Fruit fly (Drosophila melanogaster) whole organism, embryonic: ENCODE results near the gene Wdr33.

Source experiments
- ATbp ChIP-seq: fragments of 200-800 bp; sonication (Bioruptor generic); optimal IDR thresholded peaks from 2 replicates; lab custom pipeline; 2017; ENCODE audit warnings: missing biosample characterization, mild to moderate bottlenecking, missing genetic modification characterization, missing genetic modification reagents
- Adf1 ChIP-seq: fragments of 200-800 bp; sonication (Bioruptor generic); IDR thresholded peaks from 2 replicates; pipeline ENCODE4 v1.3.6; 2022; ENCODE audit warnings: missing biosample characterization, missing genetic modification characterization
- Atf3 ChIP-seq: fragments of 200-800 bp; sonication (Bioruptor generic); optimal IDR thresholded peaks from 3 replicates; lab custom pipeline; 2016; ENCODE audit warnings: missing biosample characterization, missing genetic modification characterization
- Bgb ChIP-seq: fragments of 200-800 bp; sonication (Bioruptor generic); IDR thresholded peaks from 2 replicates; pipeline ENCODE4 v1.3.6; 2022; ENCODE audit warnings: missing biosample characterization, missing genetic modification characterization; ENCODE audit not compliant: partially characterized antibody
- CG10147 ChIP-seq: fragments of 200-800 bp; sonication (Bioruptor generic); optimal IDR thresholded peaks from 2 replicates; lab custom pipeline; 2019; ENCODE audit warnings: missing biosample characterization, mild to moderate bottlenecking, missing genetic modification characterization, moderate library complexity
- CG10543 ChIP-seq: fragments of 200-800 bp; sonication (Bioruptor generic); optimal IDR thresholded peaks from 3 replicates; lab custom pipeline; 2017; ENCODE audit warnings: missing biosample characterization, mild to moderate bottlenecking, missing genetic modification characterization, moderate library complexity
- CG12299 ChIP-seq: fragments of 200-800 bp; sonication (Bioruptor generic); optimal IDR thresholded peaks from 2 replicates; lab custom pipeline; 2018; ENCODE audit warnings: missing biosample characterization, mild to moderate bottlenecking, missing genetic modification characterization
- CG12769 ChIP-seq: fragments of 200-800 bp; sonication (Bioruptor generic); optimal IDR thresholded peaks from 2 replicates; lab custom pipeline; 2019; ENCODE audit warnings: missing biosample characterization, mild to moderate bottlenecking, missing genetic modification characterization, moderate library complexity
- CG13123 ChIP-seq: fragments of 200-800 bp; sonication (Bioruptor generic); optimal IDR thresholded peaks from 2 replicates; lab custom pipeline; 2016; ENCODE audit warnings: missing biosample characterization, missing genetic modification characterization
- CG13624 ChIP-seq: fragments of 200-800 bp; sonication (Bioruptor generic); optimal IDR thresholded peaks from 2 replicates; lab custom pipeline; 2016; ENCODE audit warnings: missing biosample characterization, missing genetic modification characterization
- CG2116 ChIP-seq: fragments of 200-800 bp; sonication (Bioruptor generic); optimal IDR thresholded peaks from 3 replicates; lab custom pipeline; 2018; ENCODE audit warnings: missing biosample characterization, mild to moderate bottlenecking, missing genetic modification characterization
- CG3726 ChIP-seq: fragments of 200-800 bp; sonication (Bioruptor generic); IDR thresholded peaks from 3 replicates; pipeline ENCODE4, ENCODE4 v1.3.6; 2022; ENCODE audit warnings: missing biosample characterization, missing genetic modification characterization
- CG42726 ChIP-seq: fragments of 200-800 bp; sonication (Bioruptor generic); IDR thresholded peaks from 2 replicates; pipeline ENCODE4 v1.3.6; 2022; ENCODE audit warnings: missing biosample characterization, missing genetic modification characterization; ENCODE audit not compliant: partially characterized antibody
- CG7556 ChIP-seq: fragments of 200-800 bp; sonication (Bioruptor generic); optimal IDR thresholded peaks from 2 replicates; lab custom pipeline; 2017; ENCODE audit warnings: missing biosample characterization, mild to moderate bottlenecking, missing genetic modification characterization
- Camta ChIP-seq: fragments of 200-800 bp; sonication (Bioruptor generic); optimal IDR thresholded peaks from 2 replicates; lab custom pipeline; 2016; ENCODE audit warnings: missing biosample characterization, missing genetic modification characterization
- CkIIα-i1 ChIP-seq: fragments of 200-800 bp; sonication (Bioruptor generic); IDR thresholded peaks from 2 replicates; pipeline ENCODE4 v1.3.6; 2022; ENCODE audit warnings: missing biosample characterization, missing genetic modification characterization
- Deaf1 ChIP-seq: fragments of 200-800 bp; optimal IDR thresholded peaks from 3 replicates; lab custom pipeline; 2019; ENCODE audit warnings: missing biosample characterization, mild to moderate bottlenecking, missing genetic modification characterization, moderate library complexity
- E2f1 ChIP-seq: fragments of 200-800 bp; sonication (Bioruptor generic); IDR thresholded peaks from 2 replicates; pipeline ENCODE4 v1.3.6; 2022; ENCODE audit warnings: missing biosample characterization, missing genetic modification characterization
- E2f2 ChIP-seq: fragments of 200-800 bp; sonication (Bioruptor generic); IDR thresholded peaks from 2 replicates; pipeline ENCODE4 v1.3.6; 2022; ENCODE audit warnings: missing biosample characterization, missing genetic modification characterization
- HLHmδ ChIP-seq: fragments of 200-800 bp; sonication (Bioruptor generic); optimal IDR thresholded peaks from 2 replicates; lab custom pipeline; 2018; ENCODE audit warnings: missing biosample characterization, mild to moderate bottlenecking, missing genetic modification characterization, moderate library complexity
- Max ChIP-seq: fragments of 200-800 bp; sonication (Bioruptor generic); optimal IDR thresholded peaks from 2 replicates; lab custom pipeline; 2016; ENCODE audit warnings: missing biosample characterization, mild to moderate bottlenecking, missing genetic modification characterization
- Nf-YC ChIP-seq: fragments of 200-800 bp; optimal IDR thresholded peaks from 3 replicates; lab custom pipeline; 2019; ENCODE audit warnings: missing biosample characterization, mild to moderate bottlenecking, missing genetic modification characterization, moderate library complexity
- Oaz ChIP-seq: fragments of 200-800 bp; sonication (Bioruptor generic); IDR thresholded peaks from 2 replicates; pipeline ENCODE4 v1.3.6; 2022; ENCODE audit warnings: missing biosample characterization, missing genetic modification characterization
- Pdp1 ChIP-seq, 2 experiments: fragments of 200-800 bp; sonication (Bioruptor generic); optimal IDR thresholded peaks; 3 replicates each; lab custom pipeline; 2016; ENCODE audit warnings: missing biosample characterization in 2 of 2, missing genetic modification characterization in 2 of 2, mild to moderate bottlenecking in 1 of 2, moderate library complexity in 1 of 2
- Rx ChIP-seq: fragments of 200-800 bp; sonication (Bioruptor generic); IDR thresholded peaks from 2 replicates; pipeline ENCODE4 v1.3.6; 2022; ENCODE audit warnings: missing biosample characterization, missing genetic modification characterization
- Stat92E ChIP-seq, 3 experiments: fragments of >200 bp in 2 of 3; fragments of 200-800 bp in 1 of 3; sonication (Bioruptor generic) in 1 of 3; optimal IDR thresholded peaks; 2 replicates each; lab custom pipeline; 2017 to 2019; ENCODE audit warnings: missing biosample characterization in 3 of 3, missing genetic modification characterization in 3 of 3, mild to moderate bottlenecking in 1 of 3, moderate library complexity in 1 of 3
- az2 ChIP-seq: fragments of 200-800 bp; sonication (Bioruptor generic); optimal IDR thresholded peaks from 3 replicates; lab custom pipeline; 2016; ENCODE audit warnings: missing biosample characterization, missing genetic modification characterization
- bcd ChIP-seq: fragments of 200-800 bp; sonication (Bioruptor generic); optimal IDR thresholded peaks from 2 replicates; lab custom pipeline; 2017; ENCODE audit warnings: missing biosample characterization, mild to moderate bottlenecking, missing genetic modification characterization
- cwo ChIP-seq: fragments of 200-800 bp; sonication (Bioruptor generic); optimal IDR thresholded peaks from 3 replicates; lab custom pipeline; 2017; ENCODE audit warnings: missing biosample characterization, missing genetic modification characterization, mild to moderate bottlenecking, moderate library complexity, missing genetic modification reagents
- disco-r ChIP-seq: fragments of 200-800 bp; sonication (Bioruptor generic); optimal IDR thresholded peaks from 2 replicates; lab custom pipeline; 2016; ENCODE audit warnings: missing biosample characterization, missing genetic modification characterization
- esg ChIP-seq: fragments of 200-800 bp; sonication (Bioruptor generic); conservative IDR thresholded peaks from 2 replicates; pipeline ENCODE4 v1.3.6; 2022; ENCODE audit warnings: missing biosample characterization, missing genetic modification characterization
- grau ChIP-seq: fragments of 200-800 bp; optimal IDR thresholded peaks from 3 replicates; lab custom pipeline; 2019; ENCODE audit warnings: missing biosample characterization, mild to moderate bottlenecking, missing genetic modification characterization, moderate library complexity
- h ChIP-seq: fragments of >200 bp; optimal IDR thresholded peaks from 2 replicates; lab custom pipeline; 2017
- kni ChIP-seq: fragments of 200-800 bp; sonication (Bioruptor generic); optimal IDR thresholded peaks from 3 replicates; lab custom pipeline; 2017; ENCODE audit warnings: mild to moderate bottlenecking, missing biosample characterization, missing genetic modification reagents, missing genetic modification characterization
- mld ChIP-seq: fragments of 200-800 bp; sonication (Bioruptor generic); IDR thresholded peaks from 3 replicates; pipeline ENCODE4 v1.3.6; 2022; ENCODE audit warnings: missing biosample characterization, missing genetic modification characterization; ENCODE audit not compliant: partially characterized antibody
- nom ChIP-seq: fragments of 200-800 bp; sonication (Bioruptor generic); optimal IDR thresholded peaks from 2 replicates; lab custom pipeline; 2017; ENCODE audit warnings: missing biosample characterization, missing genetic modification characterization, mild to moderate bottlenecking, moderate library complexity, missing genetic modification reagents
- p53 ChIP-seq: fragments of 200-800 bp; sonication (Bioruptor generic); optimal IDR thresholded peaks from 2 replicates; lab custom pipeline; 2016; ENCODE audit warnings: missing biosample characterization, missing genetic modification characterization
- pros ChIP-seq: fragments of 200-800 bp; sonication (Bioruptor generic); optimal IDR thresholded peaks from 3 replicates; lab custom pipeline; 2019; ENCODE audit warnings: missing biosample characterization, mild to moderate bottlenecking, missing genetic modification characterization, moderate library complexity
- ro ChIP-seq: fragments of 200-800 bp; sonication (Bioruptor generic); IDR thresholded peaks from 2 replicates; pipeline ENCODE4 v1.3.6; 2022; ENCODE audit warnings: missing biosample characterization, missing genetic modification characterization
- schlank ChIP-seq: fragments of 200-800 bp; sonication (Bioruptor generic); optimal IDR thresholded peaks from 2 replicates; lab custom pipeline; 2018; ENCODE audit warnings: missing biosample characterization, mild to moderate bottlenecking, missing genetic modification characterization
- scrt ChIP-seq: fragments of 200-800 bp; sonication (Bioruptor generic); optimal IDR thresholded peaks from 2 replicates; lab custom pipeline; 2018; ENCODE audit warnings: missing biosample characterization, mild to moderate bottlenecking, missing genetic modification characterization, moderate library complexity
- sens ChIP-seq: fragments of 200-800 bp; sonication (Bioruptor generic); peaks from one replicate; lab custom pipeline; 2016; ENCODE audit warnings: missing biosample characterization, missing genetic modification characterization
- ssp ChIP-seq: fragments of 200-800 bp; sonication (Bioruptor generic); IDR thresholded peaks from 2 replicates; pipeline ENCODE4 v1.3.6; 2022; ENCODE audit warnings: missing biosample characterization, missing genetic modification characterization
- stwl ChIP-seq: fragments of 200-800 bp; sonication (Bioruptor generic); optimal IDR thresholded peaks from 3 replicates; lab custom pipeline; 2018; ENCODE audit warnings: missing biosample characterization, mild to moderate bottlenecking, missing genetic modification characterization, moderate library complexity
- usp ChIP-seq: fragments of >200 bp; optimal IDR thresholded peaks from 2 replicates; lab custom pipeline; 2017; ENCODE audit warnings: missing biosample characterization, missing genetic modification characterization
- vvl ChIP-seq: fragments of 200-800 bp; sonication (Bioruptor generic); IDR thresholded peaks from 2 replicates; pipeline ENCODE4 v1.3.6; 2022; ENCODE audit warnings: missing biosample characterization, missing genetic modification characterization
- wdn ChIP-seq: fragments of 200-800 bp; sonication (Bioruptor generic); IDR thresholded peaks from 2 replicates; pipeline ENCODE4 v1.3.6; 2022; ENCODE audit warnings: missing biosample characterization, missing genetic modification characterization
- zfh2 ChIP-seq: fragments of 200-800 bp; sonication (Bioruptor generic); optimal IDR thresholded peaks from 2 replicates; lab custom pipeline; 2016; ENCODE audit warnings: missing biosample characterization, missing genetic modification characterization

The Wdr33 gene

DNA sequence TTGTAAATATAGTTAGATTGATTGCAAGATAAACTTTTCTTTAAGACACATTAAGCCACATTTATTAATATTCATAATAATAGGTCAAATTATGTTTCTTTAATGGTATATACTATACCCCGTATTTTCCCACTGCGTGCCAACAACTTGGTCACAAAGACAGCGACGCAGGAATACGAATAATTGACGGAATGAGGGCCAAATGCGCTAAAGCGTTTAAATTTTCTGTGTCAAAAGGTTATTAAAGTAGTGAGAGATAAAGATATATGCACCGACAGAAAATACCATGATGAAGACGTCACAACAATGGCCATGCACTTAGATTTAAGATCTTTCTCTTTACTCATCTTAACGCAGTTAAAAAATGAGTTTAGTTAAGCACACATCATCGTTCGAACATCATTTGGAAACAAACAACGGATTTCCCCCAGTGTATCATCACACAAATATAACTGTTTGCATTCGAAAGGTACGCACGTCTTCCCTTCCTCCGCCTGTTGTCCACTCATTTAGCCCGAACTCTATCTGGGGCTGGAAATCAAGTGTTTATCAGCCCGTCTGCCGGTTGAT is 40.0 kb upstream of the Wdr33 start (continued):
- TF ChIP-seq schlank (no peak), Adf1 (GFP tag; lab: Robert Waterston, UW) (no peak), CG10543 (GFP tag; lab: Kevin White, UChicago) (no peak), zfh2 (peak; percentile 38), ro (GFP tag; lab: Robert Waterston, UW) (no peak), CkIIα-i1 (GFP tag; lab: Robert Waterston, UW) (no peak), Bgb (GFP tag; lab: Robert Waterston, UW) (no peak), grau (tag; lab: Kevin White, UChicago) (peak; percentile 54), wdn (GFP tag; lab: Robert Waterston, UW) (peak; percentile 30; the same call in 1 of the 2 replicates), esg (GFP tag; lab: Robert Waterston, UW) (peak; percentile 53; the same call in 1 of the 2 replicates), HLHmδ (peak; percentile 10), p53 (GFP tag; lab: Kevin White, UChicago) (no peak), Stat92E (GFP tag; optimal IDR thresholded peaks at IDR 0.05; lab: Kevin White, UChicago) (peak in 1 of 3 experiments; percentile 12), cwo (GFP tag; lab: Kevin White, UChicago) (peak; percentile 28), az2 (GFP tag; lab: Kevin White, UChicago) (peak; percentile 52), stwl (tag; lab: Kevin White, UChicago) (no peak), scrt (GFP tag; lab: Kevin White, UChicago) (peak; percentile 48), E2f2 (GFP tag; lab: Robert Waterston, UW) (0 out of 2 replicates have a peak, but pooled peaks have one; percentile 23)

DNA sequence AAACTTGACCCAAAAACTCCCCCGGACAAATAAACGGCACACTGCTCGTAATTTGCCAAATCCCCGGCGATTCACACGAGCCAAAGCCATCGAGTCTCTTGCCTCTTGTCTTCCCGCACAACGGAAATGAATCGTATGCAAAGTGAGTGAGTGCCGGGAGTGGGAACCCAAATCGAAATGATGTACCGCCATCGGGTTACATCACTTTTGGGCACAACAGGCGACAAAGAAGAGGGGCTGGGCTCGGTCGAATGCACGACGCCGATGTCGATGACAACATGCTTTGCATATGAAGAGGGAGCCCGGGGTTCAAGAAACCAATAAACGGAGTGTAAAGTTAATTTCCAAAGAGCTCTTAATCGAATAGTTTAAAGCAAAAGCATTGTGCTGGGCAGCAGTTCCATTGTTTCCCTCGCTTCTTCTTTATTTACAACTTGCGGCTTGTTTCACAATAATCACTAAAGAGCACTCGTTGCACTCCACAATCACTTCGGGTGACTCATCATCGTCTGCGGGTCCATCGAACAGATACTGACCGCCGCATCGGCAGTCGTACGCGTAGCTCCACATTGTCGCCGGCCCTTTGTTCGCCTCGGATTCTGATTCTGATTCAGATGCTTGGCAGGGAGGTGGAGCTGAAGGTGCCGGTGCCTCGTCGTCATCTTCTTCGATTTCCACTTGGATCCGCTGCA is 38.6 kb upstream of the Wdr33 start:
- TF ChIP-seq ATbp (GFP tag; lab: Kevin White, UChicago), result no peak
- TF ChIP-seq CG12299, result no peak
- no peak for TF ChIP-seq Nf-YC (tag; lab: Kevin White, UChicago)
- no peak for TF ChIP-seq grau (tag; lab: Kevin White, UChicago)
- no peak for TF ChIP-seq usp
- no peak for TF ChIP-seq CG7556 (GFP tag; lab: Kevin White, UChicago)
- TF ChIP-seq CG2116, result no peak
- TF ChIP-seq disco-r, result no peak
- TF ChIP-seq CG3726, result 0 out of 3 replicates have a peak, but pooled peaks have one; percentile 19
- TF ChIP-seq Atf3 (GFP tag; lab: Kevin White, UChicago), result no peak
- no peak for TF ChIP-seq CG13123 (GFP tag; lab: Kevin White, UChicago)
- TF ChIP-seq Pdp1 (GFP tag; optimal IDR thresholded peaks at IDR 0.05; lab: Kevin White, UChicago), result peak in 1 of 2 experiments; percentile 69
- peak; percentile 70; the same call in 1 of the 2 replicates for TF ChIP-seq vvl
- no peak for TF ChIP-seq bcd (GFP tag; lab: Kevin White, UChicago)
- no peak for TF ChIP-seq h (lab: Kevin White, UChicago)
- TF ChIP-seq kni (GFP tag; lab: Kevin White, UChicago), result peak; percentile 43
- no peak for TF ChIP-seq CG10147 (GFP tag; lab: Kevin White, UChicago)
- no peak for TF ChIP-seq CG13624 (GFP tag; lab: Kevin White, UChicago)
- TF ChIP-seq ssp (GFP tag; lab: Robert Waterston, UW), result 0 out of 2 replicates have a peak, but pooled peaks have one; percentile 11
- peak; percentile 41 for TF ChIP-seq CG12769 (tag; lab: Kevin White, UChicago)
- peak; percentile 24 for TF ChIP-seq Deaf1 (tag; lab: Kevin White, UChicago)
- 0 out of 3 replicates have a peak, but pooled peaks have one; percentile 17 for TF ChIP-seq mld
- TF ChIP-seq Camta (GFP tag; lab: Kevin White, UChicago), result no peak
- 0 out of 2 replicates have a peak, but pooled peaks have one; percentile 19 for TF ChIP-seq CG42726 (GFP tag; lab: Robert Waterston, UW)
- TF ChIP-seq sens (GFP tag; lab: Kevin White, UChicago), result peak; percentile 23
- peak; percentile 95 for TF ChIP-seq nom
- no peak for TF ChIP-seq E2f1
- TF ChIP-seq pros (GFP tag; lab: Kevin White, UChicago), result no peak
- no peak for TF ChIP-seq Oaz (GFP tag; lab: Robert Waterston, UW)
- TF ChIP-seq Rx (GFP tag; lab: Robert Waterston, UW), result no peak
- no peak for TF ChIP-seq Max (GFP tag; lab: Kevin White, UChicago)
